Worm (Caenorhabditis elegans) whole organism, L1 larva: ENCODE results near the gene F41C3.2.

Experiments used
- C04F5.9 ChIP-seq: sonication (generic microtip); optimal IDR thresholded peaks from 2 replicates; lab custom pipeline; 2016; ENCODE audit warnings: missing genetic modification characterization, missing compliant biosample characterization
- C16A3.4 ChIP-seq: fragments of 150-350 bp; optimal IDR thresholded peaks from 2 replicates; lab custom pipeline; 2014; ENCODE audit warnings: missing biosample characterization, missing genetic modification characterization
- C34B4.2 ChIP-seq: sonication (generic microtip); optimal IDR thresholded peaks from 2 replicates; lab custom pipeline; 2017; ENCODE audit warnings: mild to moderate bottlenecking, missing genetic modification characterization, missing compliant biosample characterization
- Y116A8C.19 ChIP-seq: sonication (generic microtip); optimal IDR thresholded peaks from 2 replicates; lab custom pipeline; 2016; ENCODE audit warnings: missing compliant biosample characterization, missing genetic modification characterization, borderline replicate concordance
- ama-1 ChIP-seq: fragments of 150-350 bp; optimal IDR thresholded peaks from 2 replicates; lab custom pipeline; 2014
- ceh-63 ChIP-seq: fragments of 200-800 bp; sonication (Bioruptor generic); optimal IDR thresholded peaks from 2 replicates; lab custom pipeline; 2018; ENCODE audit warnings: mild to moderate bottlenecking, missing genetic modification characterization, missing compliant biosample characterization
- ceh-82 ChIP-seq, 3 experiments: fragments of 150-350 bp in 1 of 3; sonication (generic microtip) in 2 of 3; optimal IDR thresholded peaks; 2 replicates each; lab custom pipeline; 2014 to 2017; ENCODE audit warnings: missing biosample characterization in 3 of 3, missing genetic modification characterization in 3 of 3
- ceh-88 ChIP-seq: fragments of 200-800 bp; sonication (Bioruptor generic); IDR thresholded peaks from 2 replicates; pipeline ENCODE4 v1.3.6; 2022; ENCODE audit warnings: missing genetic modification characterization, missing compliant biosample characterization
- ceh-90 ChIP-seq: sonication (generic microtip); optimal IDR thresholded peaks from 2 replicates; lab custom pipeline; 2016; ENCODE audit warnings: missing genetic modification characterization, missing compliant biosample characterization
- ces-1 ChIP-seq: fragments of 150-350 bp; optimal IDR thresholded peaks from 2 replicates; lab custom pipeline; 2014; ENCODE audit warnings: missing biosample characterization, missing genetic modification reagents, missing genetic modification characterization
- dsc-1 ChIP-seq: sonication (generic microtip); optimal IDR thresholded peaks from 2 replicates; lab custom pipeline; 2016; ENCODE audit warnings: mild to moderate bottlenecking, missing genetic modification characterization, missing compliant biosample characterization
- efl-1 ChIP-seq, 4 experiments: fragments of 150-350 bp; optimal IDR thresholded peaks in 3 of 4; peaks in 1 of 4; 1 replicate in 1 of 4; 2 replicates in 3 of 4; lab custom pipeline; 2014; ENCODE audit warnings: missing biosample characterization in 2 of 4, missing genetic modification characterization in 2 of 4, missing genetic modification reagents in 2 of 4
- egl-13 ChIP-seq: sonication (generic microtip); optimal IDR thresholded peaks from 2 replicates; lab custom pipeline; 2016; ENCODE audit warnings: missing genotype, missing genetic modification reagents, missing genetic modification characterization, missing compliant biosample characterization
- elt-2 ChIP-seq: sonication (generic microtip); optimal IDR thresholded peaks from 2 replicates; lab custom pipeline; 2016; ENCODE audit warnings: missing genetic modification characterization, mild to moderate bottlenecking, inconsistent platforms, missing compliant biosample characterization, missing genetic modification reagents
- elt-3 ChIP-seq, 6 experiments: fragments of 150-350 bp in 1 of 6; sonication (generic microtip); optimal IDR thresholded peaks; 2 replicates each; lab custom pipeline; 2017 to 2018; ENCODE audit warnings: missing biosample characterization in 6 of 6, missing genetic modification characterization in 6 of 6, inconsistent platforms in 1 of 6
- ets-5 ChIP-seq: fragments of 200-800 bp; sonication (Bioruptor generic); IDR thresholded peaks from 2 replicates; pipeline ENCODE4 v1.3.6; 2022; ENCODE audit warnings: missing genetic modification characterization, missing compliant biosample characterization
- fkh-10 ChIP-seq: sonication (generic microtip); optimal IDR thresholded peaks from 2 replicates; lab custom pipeline; 2017; ENCODE audit warnings: missing biosample characterization, missing genetic modification reagents, missing genetic modification characterization
- fkh-4 ChIP-seq: sonication (generic microtip); optimal IDR thresholded peaks from 2 replicates; lab custom pipeline; 2016; ENCODE audit warnings: missing compliant biosample characterization, missing genetic modification characterization, borderline replicate concordance
- fos-1 ChIP-seq: fragments of 150-350 bp; optimal IDR thresholded peaks from 2 replicates; lab custom pipeline; 2014; ENCODE audit warnings: missing biosample characterization, missing genetic modification characterization
- grh-1 ChIP-seq: fragments of 200-800 bp; sonication (Bioruptor generic); IDR thresholded peaks from 2 replicates; pipeline ENCODE4 v1.3.6; 2022; ENCODE audit warnings: missing genetic modification reagents, missing genetic modification characterization, missing compliant biosample characterization
- hlh-4 ChIP-seq: sonication (generic microtip); optimal IDR thresholded peaks from 2 replicates; lab custom pipeline; 2016; ENCODE audit warnings: mild to moderate bottlenecking, missing genetic modification characterization, missing compliant biosample characterization
- jun-1 ChIP-seq: fragments of 150-350 bp; optimal IDR thresholded peaks from 2 replicates; lab custom pipeline; 2014; ENCODE audit warnings: missing biosample characterization, missing genetic modification reagents, missing genetic modification characterization
- lin-14 ChIP-seq: fragments of 200-800 bp; sonication (Bioruptor generic); optimal IDR thresholded peaks from 2 replicates; lab custom pipeline; 2018; ENCODE audit warnings: mild to moderate bottlenecking, missing genetic modification characterization, moderate library complexity, missing compliant biosample characterization
- lin-35 ChIP-seq, 2 experiments: fragments of 150-350 bp; optimal IDR thresholded peaks; 2 replicates each; lab custom pipeline; 2014; ENCODE audit warnings: missing biosample characterization in 2 of 2, missing genetic modification characterization in 2 of 2, missing genetic modification reagents in 2 of 2
- lsy-2 ChIP-seq, 2 experiments: fragments of 150-350 bp; optimal IDR thresholded peaks; 2 replicates each; lab custom pipeline; 2014; ENCODE audit warnings: missing biosample characterization in 2 of 2, missing genetic modification characterization in 2 of 2
- mab-9 ChIP-seq: fragments of 200-800 bp; sonication (Bioruptor generic); IDR thresholded peaks from 2 replicates; pipeline ENCODE4 v1.3.6; 2022; ENCODE audit warnings: missing genetic modification reagents, missing genetic modification characterization, missing compliant biosample characterization
- mdl-1 ChIP-seq, 2 experiments: fragments of 150-350 bp; optimal IDR thresholded peaks; 2 replicates each; lab custom pipeline; 2014 to 2017; ENCODE audit warnings: missing biosample characterization in 2 of 2, missing genetic modification characterization in 2 of 2, inconsistent platforms in 1 of 2
- mef-2 ChIP-seq: fragments of 150-350 bp; optimal IDR thresholded peaks from 2 replicates; lab custom pipeline; 2014; ENCODE audit warnings: missing biosample characterization, missing genetic modification characterization
- mep-1 ChIP-seq: fragments of 150-350 bp; optimal IDR thresholded peaks from 2 replicates; lab custom pipeline; 2014; ENCODE audit warnings: missing biosample characterization, missing genetic modification characterization
- nhr-12 ChIP-seq: sonication (generic microtip); optimal IDR thresholded peaks from 2 replicates; lab custom pipeline; 2017; ENCODE audit warnings: missing biosample characterization, missing genetic modification characterization
- nhr-19 ChIP-seq: fragments of 200-800 bp; sonication (Bioruptor generic); conservative IDR thresholded peaks from 2 replicates; pipeline ENCODE4 v1.3.6; 2022; ENCODE audit warnings: missing genetic modification characterization, missing compliant biosample characterization
- nhr-20 ChIP-seq: sonication (generic microtip); optimal IDR thresholded peaks from 2 replicates; lab custom pipeline; 2016; ENCODE audit warnings: mild to moderate bottlenecking, missing genetic modification characterization, missing compliant biosample characterization
- nhr-71 ChIP-seq: sonication (generic microtip); optimal IDR thresholded peaks from 2 replicates; lab custom pipeline; 2016; ENCODE audit warnings: mild to moderate bottlenecking, missing genetic modification characterization, moderate library complexity, missing compliant biosample characterization
- nhr-84 ChIP-seq: sonication (generic microtip); optimal IDR thresholded peaks from 2 replicates; lab custom pipeline; 2017; ENCODE audit warnings: missing biosample characterization, missing genetic modification characterization
- nhr-85 ChIP-seq: sonication (generic microtip); peaks from one replicate; lab custom pipeline; 2016; ENCODE audit warnings: missing genetic modification characterization, inconsistent platforms, missing compliant biosample characterization
- pax-3 ChIP-seq: fragments of 200-800 bp; sonication (Bioruptor generic); optimal IDR thresholded peaks from 2 replicates; lab custom pipeline; 2018; ENCODE audit warnings: mild to moderate bottlenecking, missing genetic modification characterization, moderate library complexity, missing compliant biosample characterization
- pqm-1 ChIP-seq: sonication (generic microtip); optimal IDR thresholded peaks from 3 replicates; lab custom pipeline; 2017; ENCODE audit warnings: missing biosample characterization, missing genetic modification characterization
- skn-1 ChIP-seq: fragments of 150-350 bp; optimal IDR thresholded peaks from 2 replicates; lab custom pipeline; 2014; ENCODE audit warnings: missing biosample characterization, missing genetic modification characterization
- snpc-4 ChIP-seq: fragments of 150-350 bp; optimal IDR thresholded peaks from 2 replicates; lab custom pipeline; 2014; ENCODE audit warnings: missing biosample characterization, missing genetic modification characterization
- sup-37 ChIP-seq: fragments of 200-800 bp; sonication (Bioruptor generic); optimal IDR thresholded peaks from 2 replicates; lab custom pipeline; 2018; ENCODE audit warnings: mild to moderate bottlenecking, missing genetic modification characterization, missing compliant biosample characterization
- tbx-2 ChIP-seq: sonication (generic microtip); optimal IDR thresholded peaks from 2 replicates; lab custom pipeline; 2016; ENCODE audit warnings: missing genetic modification characterization, missing compliant biosample characterization
- tlp-1 ChIP-seq: fragments of 150-350 bp; optimal IDR thresholded peaks from 2 replicates; lab custom pipeline; 2014; ENCODE audit warnings: missing biosample characterization, missing genetic modification characterization
- unc-130 ChIP-seq: fragments of 150-350 bp; optimal IDR thresholded peaks from 2 replicates; lab custom pipeline; 2017; ENCODE audit warnings: missing biosample characterization, missing genetic modification characterization, inconsistent platforms
- unc-30 ChIP-seq: sonication (generic microtip); optimal IDR thresholded peaks from 2 replicates; lab custom pipeline; 2017; ENCODE audit warnings: missing biosample characterization, missing genetic modification characterization
- unc-86 ChIP-seq: sonication (generic microtip); optimal IDR thresholded peaks from 2 replicates; lab custom pipeline; 2016; ENCODE audit warnings: missing genetic modification characterization, missing compliant biosample characterization
- vab-15 ChIP-seq: sonication (generic microtip); optimal IDR thresholded peaks from 2 replicates; lab custom pipeline; 2017; ENCODE audit warnings: missing genotype, mild to moderate bottlenecking, missing genetic modification characterization, missing compliant biosample characterization
- zag-1 ChIP-seq: fragments of 150-350 bp; optimal IDR thresholded peaks from 2 replicates; lab custom pipeline; 2014; ENCODE audit warnings: missing biosample characterization, missing genetic modification characterization
- ztf-4 ChIP-seq: fragments of 150-350 bp; optimal IDR thresholded peaks from 2 replicates; lab custom pipeline; 2014; ENCODE audit warnings: missing biosample characterization, missing genetic modification characterization

Gene F41C3.2

ce11 chrII:4726750-4727384, 22.9 kb upstream of the F41C3.2 start:
- no peak for TF ChIP-seq nhr-12 (tag; lab: Kevin White, UChicago)
- TF ChIP-seq nhr-20 (tag; lab: Kevin White, UChicago): no peak
- TF ChIP-seq snpc-4 (tag; lab: Kevin White, UChicago): no peak
- TF ChIP-seq elt-2 (tag; lab: Kevin White, UChicago): peak; percentile 35
- no peak for TF ChIP-seq C16A3.4 (tag; lab: Kevin White, UChicago)
- TF ChIP-seq ztf-4 (tag; lab: Kevin White, UChicago): no peak
- peak; percentile 10 for TF ChIP-seq ama-1

DNA sequence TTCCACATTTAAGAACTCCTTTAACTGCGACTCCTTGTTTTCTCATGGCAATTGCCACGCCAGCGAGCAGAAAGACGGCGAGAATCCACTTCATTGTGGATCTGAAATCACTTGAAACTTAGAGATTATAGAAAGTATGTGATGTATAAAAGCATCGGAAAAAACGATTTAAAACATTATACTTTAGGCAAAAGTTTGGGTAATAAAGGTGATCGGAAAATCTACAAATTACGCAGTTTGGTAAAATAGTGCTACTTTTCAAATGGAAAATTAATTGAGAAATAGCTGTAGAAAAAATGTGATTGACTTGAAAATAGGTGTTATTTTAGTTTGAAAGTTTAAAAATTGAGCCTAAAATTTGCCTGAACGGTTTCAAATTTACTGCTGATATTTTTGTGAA, 22.0 kb upstream of the F41C3.2 start, which contains the start of gene ttr-41:
ttr-41 (minus strand) TSS at position 101 of the 400 bp plus-strand sequence.
- TF ChIP-seq ztf-4 (tag; lab: Kevin White, UChicago) (no peak), pax-3 (tag; lab: Kevin White, UChicago) (no peak), ceh-90 (tag; lab: Kevin White, UChicago) (no peak), vab-15 (tag; lab: Kevin White, UChicago) (no peak), fkh-10 (GFP tag; lab: Kevin White, UChicago) (no peak), mdl-1 (tag; optimal IDR thresholded peaks at IDR 0.05; lab: Kevin White, UChicago) (no peak)

DNA sequence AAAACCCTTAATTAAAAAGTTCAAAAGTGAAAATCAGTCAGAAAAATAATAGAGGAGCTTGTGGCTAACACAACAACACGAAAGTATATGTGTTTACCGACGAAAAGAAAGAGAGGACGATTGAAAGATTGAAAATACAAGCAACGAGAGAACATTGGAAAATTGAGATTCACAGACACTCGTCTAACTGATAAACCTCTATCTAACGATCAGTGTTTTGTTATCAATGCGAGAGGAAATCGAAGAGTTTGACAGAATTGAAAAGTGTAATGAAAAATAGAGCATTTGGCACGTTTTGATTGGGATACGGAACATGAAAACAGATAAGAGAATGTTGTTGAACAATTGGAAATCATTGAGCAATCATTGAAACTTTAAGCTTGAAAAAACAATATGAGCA, 21.1 kb upstream of the F41C3.2 start:
- TF ChIP-seq lin-35 (GFP tag; optimal IDR thresholded peaks at IDR 0.05; lab: Kevin White, UChicago) (peak in 1 of 2 experiments; percentile 51), unc-86 (tag; lab: Kevin White, UChicago) (no peak), vab-15 (tag; lab: Kevin White, UChicago) (no peak), nhr-71 (peak; percentile 55), lsy-2 (tag; optimal IDR thresholded peaks at IDR 0.05; lab: Kevin White, UChicago) (peak in 1 of 2 experiments; percentile 38), ceh-82 (tag; optimal IDR thresholded peaks at IDR 0.05; lab: Kevin White, UChicago) (no peak), ces-1 (GFP tag; lab: Kevin White, UChicago) (no peak), fkh-4 (tag; lab: Kevin White, UChicago) (no peak), Y116A8C.19 (tag; lab: Kevin White, UChicago) (no peak), grh-1 (no peak), elt-3 (tag; optimal IDR thresholded peaks at IDR 0.05; lab: Kevin White, UChicago) (peak in 4 of 6 experiments; percentile 4 to 71 (median 39)), efl-1 (optimal IDR thresholded peaks at IDR 0.05; lab: Kevin White, UChicago) (peak in 1 of 2 experiments; percentile 7), efl-1 (GFP tag; optimal IDR thresholded peaks at IDR 0.05 in 1 of 2; lab: Kevin White, UChicago) (peak in 1 of 2 experiments; percentile 85), dsc-1 (no peak), fos-1 (tag; lab: Kevin White, UChicago) (no peak), ceh-88 (GFP tag; lab: Robert Waterston, UW) (no peak), mef-2 (tag; lab: Kevin White, UChicago) (no peak), unc-130 (tag; lab: Kevin White, UChicago) (no peak), nhr-19 (GFP tag; lab: Robert Waterston, UW) (no peak), nhr-20 (tag; lab: Kevin White, UChicago) (peak; percentile 29), pqm-1 (tag; lab: Kevin White, UChicago) (peak; percentile 35), C34B4.2 (tag; lab: Kevin White, UChicago) (no peak), ets-5 (no peak), mep-1 (tag; lab: Kevin White, UChicago) (peak; percentile 3), C04F5.9 (tag; lab: Kevin White, UChicago) (no peak), ceh-63 (no peak), mdl-1 (tag; optimal IDR thresholded peaks at IDR 0.05; lab: Kevin White, UChicago) (no peak), nhr-85 (no peak), zag-1 (tag; lab: Kevin White, UChicago) (no peak), hlh-4 (tag; lab: Kevin White, UChicago) (no peak), jun-1 (no peak), nhr-84 (tag; lab: Kevin White, UChicago) (no peak), unc-30 (tag; lab: Kevin White, UChicago) (no peak), lin-14 (GFP tag; lab: Kevin White, UChicago) (peak; percentile 82), skn-1 (tag; lab: Kevin White, UChicago) (no peak), tlp-1 (tag; lab: Kevin White, UChicago) (no peak), sup-37 (GFP tag; lab: Kevin White, UChicago) (no peak), egl-13 (no peak), tbx-2 (tag; lab: Kevin White, UChicago) (no peak), mab-9 (GFP tag; lab: Robert Waterston, UW) (no peak)
